Fruit fly (Drosophila melanogaster): ENCODE measurements around the gene CG31115.

Gene CG31115

DNA sequence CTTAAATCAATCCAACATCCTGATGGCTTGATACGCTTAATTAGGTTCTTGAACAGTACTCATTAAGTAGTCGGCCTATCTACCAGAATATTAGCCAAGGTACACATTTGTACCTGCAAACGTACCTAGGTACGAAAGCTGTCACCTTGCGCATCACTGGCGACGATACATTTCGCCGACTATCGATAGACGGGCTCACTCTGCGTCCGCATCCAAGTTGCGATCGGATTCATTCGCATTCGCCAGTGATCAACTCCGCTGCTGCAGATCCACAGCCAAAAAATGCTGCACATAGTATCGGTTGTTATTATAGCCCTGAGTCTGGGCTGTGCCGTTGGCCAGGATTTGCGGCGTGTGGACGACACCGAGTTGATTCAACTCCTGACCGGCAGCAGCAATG lies 10.8 kb downstream of the CG31115 start, which contains the start of gene CG11790 (continued):
- TF ChIP-seq zen (tag; optimal IDR thresholded peaks at IDR 0.05) = no peak
- TF ChIP-seq Opbp (GFP tag; IDR thresholded peaks at IDR 0.05; ENCODE audit: partially characterized antibody) = peak; percentile 84; the same call in 2 of the 3 replicates
- TF ChIP-seq gfzf (GFP tag; optimal IDR thresholded peaks at IDR 0.05) = peak; percentile 25
- TF ChIP-seq crc (GFP tag; optimal IDR thresholded peaks at IDR 0.05) = no peak
- no peak for TF ChIP-seq pnt (GFP tag; optimal IDR thresholded peaks at IDR 0.05)
- TF ChIP-seq Nf-YB (GFP tag; optimal IDR thresholded peaks at IDR 0.05) = no peak
- TF ChIP-seq wek (GFP tag; optimal IDR thresholded peaks at IDR 0.05) = no peak
- no peak for TF ChIP-seq CG2120 (GFP tag; optimal IDR thresholded peaks at IDR 0.05)
- TF ChIP-seq CG2116 (GFP tag; optimal IDR thresholded peaks at IDR 0.05) = peak; percentile 59
- TF ChIP-seq run (tag; optimal IDR thresholded peaks at IDR 0.05) = no peak
- no peak for TF ChIP-seq hkb (optimal IDR thresholded peaks at IDR 0.05)
- 0 out of 2 replicates have a peak, but pooled peaks have one; percentile 12 for TF ChIP-seq hkb (GFP tag; IDR thresholded peaks at IDR 0.05)
- no peak for TF ChIP-seq CG13624 (GFP tag; optimal IDR thresholded peaks at IDR 0.05)
- TF ChIP-seq ken (GFP tag; IDR thresholded peaks at IDR 0.05) = no peak
- TF ChIP-seq mam (GFP tag; optimal IDR thresholded peaks at IDR 0.05) = no peak
- no peak for TF ChIP-seq ac (GFP tag; optimal IDR thresholded peaks at IDR 0.05)
- no peak for TF ChIP-seq Chrac-16 (GFP tag; optimal IDR thresholded peaks at IDR 0.05)
- TF ChIP-seq CG7963 (GFP tag; IDR thresholded peaks at IDR 0.05; ENCODE audit: partially characterized antibody) = peak; percentile 85
- TF ChIP-seq twi (tag; optimal IDR thresholded peaks at IDR 0.05) = no peak
- TF ChIP-seq CG2678 (tag; optimal IDR thresholded peaks at IDR 0.05) = no peak
- no peak for TF ChIP-seq salm (tag; optimal IDR thresholded peaks at IDR 0.05)
- peak; percentile 85 for TF ChIP-seq Doc3 (GFP tag; IDR thresholded peaks at IDR 0.05; ENCODE audit: partially characterized antibody)
- TF ChIP-seq lbe (GFP tag; optimal IDR thresholded peaks at IDR 0.05) = peak; percentile 2
- peak; percentile 8 for TF ChIP-seq pfk (GFP tag; optimal IDR thresholded peaks at IDR 0.05)
- TF ChIP-seq Sin3A (optimal IDR thresholded peaks at IDR 0.05) = no peak
- peak; percentile 3 for TF ChIP-seq Six4 (GFP tag; optimal IDR thresholded peaks at IDR 0.05)
- peak; percentile 83 for TF ChIP-seq CG6791 (GFP tag; IDR thresholded peaks at IDR 0.05; ENCODE audit: partially characterized antibody)
- peak; percentile 5 for TF ChIP-seq gro (GFP tag; optimal IDR thresholded peaks at IDR 0.05)
- TF ChIP-seq usp (GFP tag; optimal IDR thresholded peaks at IDR 0.05) = no peak
- no peak for TF ChIP-seq Hey (tag; optimal IDR thresholded peaks at IDR 0.05)
- TF ChIP-seq Myb (GFP tag; optimal IDR thresholded peaks at IDR 0.05) = peak; percentile 11
- no peak for TF ChIP-seq CG1529 (GFP tag; optimal IDR thresholded peaks at IDR 0.05)
- no peak for TF ChIP-seq MTF-1 (GFP tag; optimal IDR thresholded peaks at IDR 0.05; ENCODE audit: borderline replicate concordance)
- no peak for TF ChIP-seq HmgD (GFP tag; optimal IDR thresholded peaks at IDR 0.05)
- peak; percentile 75 for TF ChIP-seq Sry-δ (GFP tag; optimal IDR thresholded peaks at IDR 0.05)
- TF ChIP-seq sob (GFP tag; IDR thresholded peaks at IDR 0.05) = 0 out of 2 replicates have a peak, but pooled peaks have one; percentile 20
- peak; percentile 2 for TF ChIP-seq CG13296 (GFP tag; optimal IDR thresholded peaks at IDR 0.05)
- no peak for TF ChIP-seq Oli (tag; optimal IDR thresholded peaks at IDR 0.05)
- no peak for TF ChIP-seq CG5180 (GFP tag; optimal IDR thresholded peaks at IDR 0.05)
- no peak; the same call in 1 of the 3 replicates for TF ChIP-seq zen2 (GFP tag; IDR thresholded peaks at IDR 0.05; ENCODE audit: partially characterized antibody)
- TF ChIP-seq kah (GFP tag; optimal IDR thresholded peaks at IDR 0.05) = no peak
- TF ChIP-seq nerfin-1 (tag; optimal IDR thresholded peaks at IDR 0.05) = no peak
- no peak for TF ChIP-seq ara (GFP tag; IDR thresholded peaks at IDR 0.05)
- no peak for TF ChIP-seq CG34376 (GFP tag; optimal IDR thresholded peaks at IDR 0.05)
- TF ChIP-seq Hr78 (GFP tag; optimal IDR thresholded peaks at IDR 0.05) = no peak
- TF ChIP-seq zfh2 (GFP tag; optimal IDR thresholded peaks at IDR 0.05) = peak; percentile 2
- 0 out of 2 replicates have a peak, but pooled peaks have one; percentile 21 for TF ChIP-seq E2f2 (GFP tag; IDR thresholded peaks at IDR 0.05)
- no peak for TF ChIP-seq CG15479 (GFP tag; optimal IDR thresholded peaks at IDR 0.05)
- no peak for TF ChIP-seq CkIIα-i1 (GFP tag; IDR thresholded peaks at IDR 0.05)
- peak; percentile 66 for TF ChIP-seq CG16813 (GFP tag; IDR thresholded peaks at IDR 0.05; ENCODE audit: partially characterized antibody)
- no peak for TF ChIP-seq CG4730 (GFP tag; IDR thresholded peaks at IDR 0.05)
